Worm (Caenorhabditis elegans): Measurements from ENCODE around the gene F57G12.1.

- TF ChIP-seq egl-18 (GFP tag; IDR thresholded peaks at IDR 0.05) (no peak), atf-7 (tag; optimal IDR thresholded peaks at IDR 0.05) (peak; percentile 25), sdz-38 (tag; optimal IDR thresholded peaks at IDR 0.05) (no peak)
Observed at ce11 chrX:12205478-12206059, 34.1 kb upstream of the F57G12.1 start.
